Fruit fly (Drosophila melanogaster): ENCODE results near the gene CG1801.

The CG1801 gene

DNA sequence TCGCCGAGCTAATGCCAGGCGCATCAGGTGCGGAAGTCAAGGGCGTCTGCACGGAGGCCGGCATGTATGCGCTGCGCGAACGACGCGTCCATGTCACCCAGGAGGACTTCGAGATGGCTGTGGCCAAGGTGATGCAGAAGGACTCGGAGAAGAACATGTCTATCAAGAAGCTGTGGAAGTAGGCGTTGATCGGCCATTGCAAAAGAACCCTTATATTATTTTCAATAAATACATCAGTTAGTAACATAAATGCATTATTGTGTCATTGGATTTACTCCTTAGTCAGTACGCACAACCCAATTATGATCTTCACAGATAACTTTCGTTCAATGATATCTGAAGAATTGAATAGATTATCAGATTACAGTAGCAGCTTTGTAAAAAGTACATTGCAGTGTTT is at the start of gene CG1801:
Gene CG1801 (minus strand): TSS at position 101 of the 400 bp plus-strand sequence.
- TF ChIP-seq insv (optimal IDR thresholded peaks at IDR 0.05) (no peak), psq (optimal IDR thresholded peaks at IDR 0.05) (no peak), Myc (optimal IDR thresholded peaks at IDR 0.05) (no peak), Sin3A (optimal IDR thresholded peaks at IDR 0.05) (no peak), h (optimal IDR thresholded peaks at IDR 0.05) (no peak), ttk (optimal IDR thresholded peaks at IDR 0.05) (no peak)

- TF ChIP-seq psq (optimal IDR thresholded peaks at IDR 0.05) (no peak), h (optimal IDR thresholded peaks at IDR 0.05) (no peak), insv (optimal IDR thresholded peaks at IDR 0.05) (no peak), Myc (optimal IDR thresholded peaks at IDR 0.05) (no peak), Sin3A (optimal IDR thresholded peaks at IDR 0.05) (no peak), ttk (optimal IDR thresholded peaks at IDR 0.05) (no peak)
Measured at dm6 chrX:21366311-21366990, 49.1 kb upstream of the CG1801 start.

DNA sequence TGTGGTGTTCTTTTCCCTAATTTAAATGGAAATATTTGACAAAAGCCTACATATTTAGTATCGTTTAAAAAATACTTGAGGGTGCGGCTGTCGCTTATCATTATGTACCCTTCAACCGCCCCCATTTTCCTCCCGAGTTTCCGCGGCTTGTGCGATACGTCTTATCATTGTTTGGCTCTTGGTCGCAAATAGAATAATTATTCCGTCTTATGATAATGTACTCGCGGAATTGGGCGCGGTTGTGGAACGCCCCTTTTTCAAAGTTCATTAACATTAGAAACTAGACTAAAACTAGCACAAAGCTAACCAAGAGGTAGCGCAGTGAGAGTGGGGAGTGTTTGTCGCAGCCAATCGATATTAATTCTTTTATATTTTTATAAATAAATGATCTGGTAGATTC is 48.1 kb upstream of the CG1801 start:
- TF ChIP-seq Sin3A (optimal IDR thresholded peaks at IDR 0.05) (no peak), h (optimal IDR thresholded peaks at IDR 0.05) (no peak), psq (optimal IDR thresholded peaks at IDR 0.05) (no peak), insv (optimal IDR thresholded peaks at IDR 0.05) (no peak), ttk (optimal IDR thresholded peaks at IDR 0.05) (no peak), Myc (optimal IDR thresholded peaks at IDR 0.05) (no peak)

DNA sequence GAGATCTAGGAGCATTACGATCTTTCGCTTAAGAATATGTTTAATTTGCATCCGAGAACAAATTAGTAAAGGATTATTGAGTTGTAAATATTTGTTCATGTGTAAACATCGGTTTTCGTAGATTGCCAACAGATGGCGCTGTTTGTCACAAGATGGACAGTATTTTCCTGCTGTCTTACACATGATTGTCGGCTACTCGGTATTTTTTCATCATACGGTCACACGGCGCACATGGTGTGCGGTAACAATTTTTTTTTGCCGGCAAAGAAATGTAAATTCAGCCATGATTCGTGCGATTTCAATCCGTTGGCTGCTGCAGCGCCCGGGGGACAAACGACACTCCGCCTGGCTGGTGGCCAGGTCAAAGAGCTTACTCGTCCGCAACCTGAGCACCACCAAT is 45.6 kb upstream of the CG1801 start, which contains the start of the genes bbx and waw:
Gene bbx (plus strand): TSS at position 151 of the 400 bp plus-strand sequence.
Gene waw (plus strand): TSS at position 151 of the 400 bp plus-strand sequence.
- no peak for TF ChIP-seq Myc (optimal IDR thresholded peaks at IDR 0.05)
- no peak for TF ChIP-seq insv (optimal IDR thresholded peaks at IDR 0.05)
- no peak for TF ChIP-seq psq (optimal IDR thresholded peaks at IDR 0.05)
- no peak for TF ChIP-seq ttk (optimal IDR thresholded peaks at IDR 0.05)
- no peak for TF ChIP-seq h (optimal IDR thresholded peaks at IDR 0.05)
- no peak for TF ChIP-seq Sin3A (optimal IDR thresholded peaks at IDR 0.05)

DNA sequence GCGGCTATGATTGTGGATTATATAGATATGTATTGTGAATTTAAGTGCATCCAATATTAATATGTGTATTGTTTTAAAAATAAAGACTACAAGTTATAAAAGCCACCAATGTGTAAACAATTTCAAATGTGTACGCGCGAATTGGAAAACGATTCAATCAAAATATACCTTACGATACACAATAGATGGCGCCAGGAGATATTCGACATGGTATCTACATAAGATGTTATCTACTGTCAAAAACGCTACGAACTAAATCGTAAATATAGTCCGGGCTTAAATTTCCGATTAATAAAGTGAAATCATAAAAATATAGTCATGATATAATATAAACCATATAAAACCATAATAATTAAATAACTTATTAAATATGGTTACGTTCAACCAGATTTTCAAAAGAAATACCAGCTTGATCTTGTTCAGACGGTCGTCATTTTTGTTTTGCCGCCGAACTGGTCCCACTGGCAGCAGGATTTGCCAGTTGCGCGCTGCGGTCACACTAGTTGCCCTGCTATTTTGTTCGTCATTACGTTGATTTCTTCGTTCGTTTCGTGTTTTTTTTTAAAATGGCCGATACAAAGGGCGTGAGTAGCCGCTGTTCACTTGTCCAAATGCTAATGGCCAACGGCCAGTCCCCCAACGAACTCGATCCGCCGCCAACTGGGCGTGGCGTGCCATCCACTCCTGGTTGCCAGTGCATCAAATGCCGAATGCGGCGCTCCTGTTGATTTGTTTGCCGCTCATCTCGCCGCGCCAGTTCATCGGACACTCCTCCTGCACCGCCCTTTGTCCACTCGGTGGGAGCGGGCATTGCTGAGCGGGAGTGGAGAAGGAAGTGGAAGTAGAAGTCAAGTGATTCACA is 40.7 kb upstream of the CG1801 start, which contains the start of gene Septin1:
Gene Septin1 (plus strand): TSS at position 477 of the 862 bp plus-strand sequence.
- TF ChIP-seq Sin3A (optimal IDR thresholded peaks at IDR 0.05) (no peak), insv (optimal IDR thresholded peaks at IDR 0.05) (no peak), h (optimal IDR thresholded peaks at IDR 0.05) (no peak), ttk (optimal IDR thresholded peaks at IDR 0.05) (no peak), Myc (optimal IDR thresholded peaks at IDR 0.05) (no peak), psq (optimal IDR thresholded peaks at IDR 0.05) (no peak)

- TF ChIP-seq Myc (optimal IDR thresholded peaks at IDR 0.05) (no peak), ttk (optimal IDR thresholded peaks at IDR 0.05) (no peak), h (optimal IDR thresholded peaks at IDR 0.05) (no peak), Sin3A (optimal IDR thresholded peaks at IDR 0.05) (no peak), psq (optimal IDR thresholded peaks at IDR 0.05) (no peak), insv (optimal IDR thresholded peaks at IDR 0.05) (no peak)
Measured at dm6 chrX:21353541-21353940, 36.2 kb upstream of the CG1801 start.

DNA sequence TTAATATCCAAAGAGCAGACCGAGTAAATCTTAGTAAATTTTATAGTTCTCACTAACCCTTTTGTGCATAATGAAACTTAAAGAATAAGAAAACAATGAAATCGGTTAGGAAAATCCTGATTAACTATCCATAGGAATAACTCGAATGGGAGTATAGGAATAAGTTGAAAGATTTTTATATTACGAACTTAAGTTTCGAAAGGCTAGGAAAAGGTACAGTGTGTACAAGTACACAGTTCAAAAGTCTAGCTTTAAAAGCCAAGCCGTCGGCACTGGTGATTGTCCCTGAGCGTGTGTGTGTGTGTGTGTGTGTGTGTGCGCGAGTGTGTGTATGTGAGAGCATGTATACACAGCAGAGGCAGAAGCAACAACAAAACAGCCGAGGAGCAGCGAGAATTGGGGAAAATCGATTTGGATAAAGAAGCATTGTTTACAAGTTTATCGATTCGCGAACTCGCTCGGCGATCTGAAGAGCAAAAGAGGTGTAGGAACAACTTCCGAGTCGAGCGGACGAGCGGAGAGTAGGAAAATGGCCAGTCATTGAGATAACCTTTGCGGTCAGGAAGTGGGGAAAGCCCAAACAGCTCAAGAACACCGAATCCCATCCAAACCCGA is 34.0 kb upstream of the CG1801 start:
- TF ChIP-seq Sin3A (optimal IDR thresholded peaks at IDR 0.05) (no peak), ttk (optimal IDR thresholded peaks at IDR 0.05) (no peak), psq (optimal IDR thresholded peaks at IDR 0.05) (no peak), Myc (optimal IDR thresholded peaks at IDR 0.05) (no peak), insv (optimal IDR thresholded peaks at IDR 0.05) (no peak), h (optimal IDR thresholded peaks at IDR 0.05) (no peak)

- TF ChIP-seq insv (optimal IDR thresholded peaks at IDR 0.05) (no peak), h (optimal IDR thresholded peaks at IDR 0.05) (no peak), Myc (optimal IDR thresholded peaks at IDR 0.05) (no peak), Sin3A (optimal IDR thresholded peaks at IDR 0.05) (no peak), psq (optimal IDR thresholded peaks at IDR 0.05) (no peak), ttk (optimal IDR thresholded peaks at IDR 0.05) (no peak)
Measured at dm6 chrX:21349800-21350309, 32.5 kb upstream of the CG1801 start, which contains the start of the genes peng and sol. Gene peng (minus strand): TSS chrX:21349843. Gene sol (plus strand): TSS chrX:21350280.

- TF ChIP-seq ttk (optimal IDR thresholded peaks at IDR 0.05) (no peak), h (optimal IDR thresholded peaks at IDR 0.05) (no peak), psq (optimal IDR thresholded peaks at IDR 0.05) (no peak), Myc (optimal IDR thresholded peaks at IDR 0.05) (no peak), Sin3A (optimal IDR thresholded peaks at IDR 0.05) (no peak), insv (optimal IDR thresholded peaks at IDR 0.05) (no peak)
Measured at dm6 chrX:21345036-21345500, 27.7 kb upstream of the CG1801 start, which contains the start of gene dod. Gene dod (plus strand): TSS chrX:21345358.

dm6 chrX:21339476-21339931 is 22.2 kb upstream of the CG1801 start, which contains the start of the genes tty and fliI:
Gene tty (minus strand): TSS chrX:21339676.
Gene fliI (plus strand): TSS chrX:21339741.
- TF ChIP-seq Sin3A (optimal IDR thresholded peaks at IDR 0.05) (no peak), ttk (optimal IDR thresholded peaks at IDR 0.05) (no peak), h (optimal IDR thresholded peaks at IDR 0.05) (no peak), insv (optimal IDR thresholded peaks at IDR 0.05) (no peak)

DNA sequence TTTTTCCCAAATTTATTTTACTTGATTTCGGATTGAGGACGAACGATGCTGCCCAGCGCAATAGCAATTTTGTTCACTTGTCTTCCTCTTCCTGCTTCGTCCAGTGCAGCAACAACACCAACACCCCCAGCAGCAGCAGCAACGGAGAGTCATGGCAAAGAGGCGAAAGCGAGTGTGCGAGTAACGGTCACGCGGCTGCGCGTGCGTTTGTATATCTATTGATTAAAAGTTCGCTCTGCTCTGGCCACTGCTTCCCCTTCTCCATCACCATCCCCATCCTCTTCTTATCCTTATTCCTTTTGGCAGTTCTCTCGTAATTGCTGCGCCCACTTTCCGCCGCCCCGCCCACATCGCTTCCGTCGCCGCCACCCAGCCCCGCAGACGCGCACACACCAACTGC is 20.8 kb upstream of the CG1801 start:
- no peak for TF ChIP-seq h (optimal IDR thresholded peaks at IDR 0.05)
- TF ChIP-seq Sin3A (optimal IDR thresholded peaks at IDR 0.05): no peak
- TF ChIP-seq insv (optimal IDR thresholded peaks at IDR 0.05): no peak
- no peak for TF ChIP-seq psq (optimal IDR thresholded peaks at IDR 0.05)
- TF ChIP-seq ttk (optimal IDR thresholded peaks at IDR 0.05): no peak
- TF ChIP-seq Myc (optimal IDR thresholded peaks at IDR 0.05): no peak
